Worm (Caenorhabditis elegans): ENCODE measurements around the gene daf-12.

- no peak for TF ChIP-seq him-1 (tag; optimal IDR thresholded peaks at IDR 0.05)
- no peak for TF ChIP-seq dao-5 (tag; optimal IDR thresholded peaks at IDR 0.05)
- TF ChIP-seq W03F9.2 (tag; optimal IDR thresholded peaks at IDR 0.05): no peak
Observed at ce11 chrX:10630059-10630791, 5.5 kb upstream of the daf-12 start.

Data from whole organism, L4/young adult.